Fruit fly (Drosophila melanogaster): Measurements from ENCODE around the gene p38b.

Gene p38b

DNA sequence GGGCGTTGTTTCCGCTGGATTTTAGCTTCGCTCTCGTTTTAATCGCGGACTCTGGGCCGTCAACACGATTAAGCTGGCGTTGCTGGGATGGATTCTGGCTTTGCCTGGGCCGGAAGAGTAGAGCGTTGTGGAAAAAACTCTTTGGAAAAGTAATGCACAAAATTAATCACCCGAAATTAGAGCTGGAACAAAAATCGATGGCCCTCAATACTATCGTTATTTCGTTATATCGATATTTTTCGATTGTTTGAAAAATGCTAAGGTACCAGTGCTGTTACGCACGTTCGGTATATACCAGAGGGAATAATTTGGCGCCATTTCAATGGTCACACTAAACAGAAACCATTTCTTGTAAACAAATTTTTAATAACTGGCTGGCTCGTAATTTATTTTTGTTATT, 49.1 kb downstream of the p38b start, which contains the start of the genes Arpc1 and Orc5:
Gene Arpc1, minus strand, starts transcription at position 202 of the 400 bp plus-strand sequence.
Gene Orc5, plus strand, starts transcription at position 298 of the 400 bp plus-strand sequence.
- TF ChIP-seq CG17801 (GFP tag; optimal IDR thresholded peaks at IDR 0.05; ENCODE audit: partially characterized antibody): peak; percentile 26
